Worm (Caenorhabditis elegans) whole organism, mixed stage, embryonic: Measurements from ENCODE around the gene B0513.90.

Experiments
- blmp-1 ChIP-seq: fragments of 150-350 bp; optimal IDR thresholded peaks from 2 replicates; lab custom pipeline; 2014; ENCODE audit warnings: missing biosample characterization, missing genetic modification characterization
- ceh-39 ChIP-seq: fragments of 150-350 bp; optimal IDR thresholded peaks from 2 replicates; lab custom pipeline; 2014; ENCODE audit warnings: missing biosample characterization, missing genetic modification characterization
- ces-1 ChIP-seq: fragments of 150-350 bp; optimal IDR thresholded peaks from 2 replicates; lab custom pipeline; 2014; ENCODE audit warnings: missing biosample characterization, missing genetic modification reagents, missing genetic modification characterization
- flh-1 ChIP-seq: fragments of 200-800 bp; sonication (Bioruptor generic); optimal IDR thresholded peaks from 2 replicates; lab custom pipeline; 2018; ENCODE audit warnings: mild to moderate bottlenecking, missing genetic modification characterization, moderate library complexity, missing compliant biosample characterization
- lin-13 ChIP-seq: fragments of 150-350 bp; optimal IDR thresholded peaks from 2 replicates; lab custom pipeline; 2014; ENCODE audit warnings: missing biosample characterization, missing genetic modification characterization
- lsy-2 ChIP-seq: fragments of 150-350 bp; optimal IDR thresholded peaks from 2 replicates; lab custom pipeline; 2014; ENCODE audit warnings: missing biosample characterization, missing genetic modification characterization
- mep-1 ChIP-seq: fragments of 150-350 bp; optimal IDR thresholded peaks from 2 replicates; lab custom pipeline; 2017; ENCODE audit warnings: missing biosample characterization, missing genetic modification reagents, missing genetic modification characterization, inconsistent platforms
- nhr-2 ChIP-seq: fragments of 150-350 bp; optimal IDR thresholded peaks from 2 replicates; lab custom pipeline; 2014; ENCODE audit warnings: missing biosample characterization, missing genetic modification characterization
- nhr-237 ChIP-seq: fragments of 150-350 bp; optimal IDR thresholded peaks from 2 replicates; lab custom pipeline; 2014; ENCODE audit warnings: missing biosample characterization, missing genetic modification characterization
- tbx-8 ChIP-seq: fragments of 200-800 bp; sonication (Bioruptor generic); optimal IDR thresholded peaks from 2 replicates; lab custom pipeline; 2018; ENCODE audit warnings: mild to moderate bottlenecking, missing genetic modification characterization, moderate library complexity, missing compliant biosample characterization
- unc-62 ChIP-seq: fragments of 150-350 bp; optimal IDR thresholded peaks from 2 replicates; lab custom pipeline; 2014; ENCODE audit warnings: missing biosample characterization, missing genetic modification reagents, missing genetic modification characterization
- ztf-11 ChIP-seq: fragments of 150-350 bp; optimal IDR thresholded peaks from 2 replicates; lab custom pipeline; 2014; ENCODE audit warnings: missing biosample characterization, missing genetic modification characterization

- TF ChIP-seq unc-62 (GFP tag; lab: Kevin White, UChicago) (no peak), ceh-39 (tag; lab: Kevin White, UChicago) (no peak), lsy-2 (no peak), mep-1 (no peak), ces-1 (no peak), nhr-2 (no peak), tbx-8 (no peak), flh-1 (GFP tag; lab: Kevin White, UChicago) (no peak), blmp-1 (no peak), lin-13 (tag; lab: Kevin White, UChicago) (no peak), nhr-237 (tag; lab: Kevin White, UChicago) (no peak), ztf-11 (tag; lab: Kevin White, UChicago) (no peak)
Observed at ce11 chrIV:13876565-13877153, 9.8 kb downstream of the B0513.90 start, which contains the start of gene prdh-1.
